Worm (Caenorhabditis elegans): ENCODE results near the gene C03H5.7.
A peak's percentile ranks its signal among the peaks of the same experiment; 100 is the strongest.

The C03H5.7 gene

DNA sequence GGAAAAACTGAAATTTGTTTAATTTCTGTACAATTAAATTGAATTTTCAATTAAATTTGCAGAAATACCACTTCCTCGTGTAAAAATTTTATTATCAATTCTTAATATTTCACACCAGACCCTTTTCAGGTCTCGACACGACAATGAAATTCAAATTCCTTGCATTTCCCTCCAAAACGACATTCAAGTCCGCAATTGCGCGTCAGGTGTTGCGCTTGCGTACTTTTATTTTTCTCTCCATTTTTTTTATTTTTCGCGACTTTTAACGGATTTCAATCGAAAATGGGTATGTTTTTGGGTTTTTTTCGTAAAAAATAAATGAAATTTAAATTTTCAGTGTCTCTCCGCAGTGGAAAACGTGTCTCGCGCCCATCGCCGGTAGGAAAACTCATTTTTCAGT is 5.9 kb downstream of the C03H5.7 start, which contains the start of gene C03H5.3 (continued):
- TF ChIP-seq attf-5 (GFP tag; optimal IDR thresholded peaks at IDR 0.05) (no peak), sptf-2 (GFP tag; optimal IDR thresholded peaks at IDR 0.05) (no peak), Y67H2A.10 (GFP tag; conservative IDR thresholded peaks at IDR 0.05) (no peak), efl-1 (GFP tag; optimal IDR thresholded peaks at IDR 0.05) (peak; percentile 67), ceh-79 (tag; optimal IDR thresholded peaks at IDR 0.05) (no peak), F33H1.4 (GFP tag; IDR thresholded peaks at IDR 0.05) (peak; percentile 45), Y79H2A.3 (GFP tag; conservative IDR thresholded peaks at IDR 0.05) (no peak), rec-8 (tag; optimal IDR thresholded peaks at IDR 0.05) (no peak), ekl-4 (GFP tag; IDR thresholded peaks at IDR 0.05) (no peak), dpl-1 (GFP tag; optimal IDR thresholded peaks at IDR 0.05) (peak; percentile 64), lin-35 (GFP tag; optimal IDR thresholded peaks at IDR 0.05) (peak in 1 of 3 experiments; percentile 74), lsl-1 (GFP tag; optimal IDR thresholded peaks at IDR 0.05) (peak; percentile 33)

DNA sequence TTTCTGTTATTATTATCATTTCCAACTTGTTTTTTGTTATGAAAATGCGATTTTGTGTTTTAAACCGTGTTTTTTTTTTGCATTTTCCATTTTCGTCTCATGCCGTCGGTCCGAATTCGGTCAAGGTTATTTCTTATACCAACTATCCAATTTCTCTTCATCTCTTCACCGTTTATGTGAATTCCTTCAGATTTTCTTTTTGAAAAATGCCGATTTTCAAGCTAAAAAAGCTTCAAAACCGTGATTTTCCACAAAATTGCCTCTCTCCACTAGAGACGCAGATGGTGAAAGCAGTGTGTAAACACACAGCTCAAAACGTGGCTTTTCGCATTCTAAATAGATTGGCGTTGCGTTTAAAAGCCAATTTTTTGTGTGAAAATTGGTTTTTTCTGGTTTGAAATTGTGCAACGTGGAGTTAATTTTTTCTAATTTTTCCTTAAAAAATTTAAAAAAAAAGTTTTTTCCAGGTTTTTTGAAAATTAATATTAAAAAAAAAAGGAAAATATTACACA is 7.9 kb downstream of the C03H5.7 start:
- TF ChIP-seq let-526 (GFP tag; IDR thresholded peaks at IDR 0.05) = no peak
- TF ChIP-seq hmg-1.2 (GFP tag; IDR thresholded peaks at IDR 0.05) = peak; percentile 46; the same call in 1 of the 2 replicates

DNA sequence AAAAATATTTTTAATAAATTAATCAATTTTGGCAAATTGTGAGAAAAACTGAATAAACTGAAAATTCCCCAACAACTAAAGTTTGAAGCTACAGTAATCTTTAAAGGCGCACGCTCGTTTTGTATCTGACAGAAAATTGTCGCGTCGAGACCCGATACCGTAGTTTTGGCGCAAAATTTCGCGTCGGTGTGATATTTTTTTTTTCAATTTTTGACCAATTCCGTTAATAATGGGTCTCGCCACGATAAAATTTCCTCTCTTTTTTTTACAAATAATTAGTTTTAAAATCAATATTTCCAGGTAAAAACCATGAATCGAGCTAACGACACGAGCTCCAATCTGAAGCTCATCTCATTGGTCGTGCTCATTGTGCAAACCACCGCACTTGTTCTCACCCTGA is 8.5 kb downstream of the C03H5.7 start, which contains the start of gene nstp-4:
Gene nstp-4 (plus strand): TSS at position 301 of the 400 bp plus-strand sequence.
- TF ChIP-seq hmg-20 (GFP tag; IDR thresholded peaks at IDR 0.05) (no peak), mes-4 (tag; optimal IDR thresholded peaks at IDR 0.05) (no peak), attf-6 (GFP tag; IDR thresholded peaks at IDR 0.05) (no peak), ztf-22 (GFP tag; optimal IDR thresholded peaks at IDR 0.05) (no peak), Y53G8AR.9 (GFP tag; conservative IDR thresholded peaks at IDR 0.05) (no peak), rcor-1 (GFP tag; IDR thresholded peaks at IDR 0.05) (no peak), cebp-1 (GFP tag; IDR thresholded peaks at IDR 0.05) (no peak), cebp-1 (tag; optimal IDR thresholded peaks at IDR 0.05) (no peak), lin-26 (GFP tag; IDR thresholded peaks at IDR 0.05) (no peak), lin-54 (GFP tag; optimal IDR thresholded peaks at IDR 0.05) (no peak), D2030.7 (GFP tag; IDR thresholded peaks at IDR 0.05) (no peak), egrh-3 (GFP tag; IDR thresholded peaks at IDR 0.05) (no peak), nhr-120 (GFP tag; IDR thresholded peaks at IDR 0.05) (no peak), ceh-40 (GFP tag; IDR thresholded peaks at IDR 0.05) (no peak), lir-1 (GFP tag; conservative IDR thresholded peaks at IDR 0.05) (no peak), athp-1 (tag; optimal IDR thresholded peaks at IDR 0.05) (no peak), hrde-1 (tag; optimal IDR thresholded peaks at IDR 0.05; ENCODE audit: borderline replicate concordance) (no peak), lin-40 (tag; optimal IDR thresholded peaks at IDR 0.05) (no peak), egl-44 (GFP tag; IDR thresholded peaks at IDR 0.05) (no peak), B0336.3 (GFP tag; IDR thresholded peaks at IDR 0.05) (no peak)

DNA sequence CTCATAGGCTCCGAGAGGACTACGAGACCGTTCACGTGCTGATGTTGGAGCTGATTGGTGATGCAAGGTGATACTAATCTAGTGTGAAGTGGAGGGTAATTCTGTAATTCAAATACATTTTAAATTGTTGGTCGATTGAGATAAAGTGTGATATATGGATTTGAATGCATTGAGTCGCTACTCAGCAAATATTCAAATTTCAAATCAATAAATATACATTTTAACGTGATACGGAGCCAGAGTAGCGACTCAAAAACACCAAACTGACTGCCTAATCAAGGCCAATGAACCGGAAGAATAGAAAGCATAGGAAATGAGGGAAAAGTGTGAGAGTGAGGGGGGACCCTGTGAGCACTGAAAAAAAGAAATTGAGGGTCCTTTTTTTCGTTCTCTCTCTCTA is 19.3 kb downstream of the C03H5.7 start, which contains the start of gene C03H5.6:
Gene C03H5.6 (minus strand): TSS at position 101 of the 400 bp plus-strand sequence.
- TF ChIP-seq Y67H2A.10 (GFP tag; conservative IDR thresholded peaks at IDR 0.05) (no peak), zfh-2 (GFP tag; conservative IDR thresholded peaks at IDR 0.05) (0 out of 2 replicates have a peak, but pooled peaks have one; percentile 33)
